Worm (Caenorhabditis elegans) whole organism, young adult: ENCODE results near the gene C05D11.5.

Experiments used
- B0019.2 ChIP-seq: fragments of 200-800 bp; sonication (Bioruptor generic); conservative IDR thresholded peaks from 2 replicates; pipeline ENCODE4 v1.3.6; 2022; ENCODE audit warnings: missing genetic modification reagents, missing genetic modification characterization, missing compliant biosample characterization
- B0336.3 ChIP-seq: fragments of 200-800 bp; sonication (Bioruptor generic); IDR thresholded peaks from 2 replicates; pipeline ENCODE4 v1.3.6; 2022; ENCODE audit warnings: missing genetic modification characterization, missing compliant biosample characterization
- F49E8.2 ChIP-seq: sonication (generic microtip); optimal IDR thresholded peaks from 3 replicates; lab custom pipeline; 2017; ENCODE audit warnings: missing genetic modification characterization, mild to moderate bottlenecking, missing compliant biosample characterization, antibody characterized with exemption, moderate library complexity; ENCODE audit not compliant: insufficient read depth
- K12H6.12 ChIP-seq: fragments of 200-800 bp; sonication (Bioruptor generic); optimal IDR thresholded peaks from 2 replicates; lab custom pipeline; 2018; ENCODE audit warnings: mild to moderate bottlenecking, missing genetic modification characterization, missing compliant biosample characterization
- T07F8.4 ChIP-seq: sonication (generic microtip); optimal IDR thresholded peaks from 2 replicates; lab custom pipeline; 2016; ENCODE audit warnings: mild to moderate bottlenecking, missing genetic modification characterization, moderate library complexity, missing compliant biosample characterization
- Y53G8AR.9 ChIP-seq: fragments of 200-800 bp; sonication (Bioruptor generic); conservative IDR thresholded peaks from 2 replicates; pipeline ENCODE4 v1.3.6; 2022; ENCODE audit warnings: missing genetic modification reagents, missing genetic modification characterization, missing compliant biosample characterization
- ama-1 ChIP-seq, 3 experiments: fragments of 150-350 bp in 1 of 3; sonication (generic microtip) in 2 of 3; optimal IDR thresholded peaks; 2 replicates each; lab custom pipeline; 2014 to 2018; ENCODE audit warnings: missing biosample characterization in 2 of 3, missing genetic modification characterization in 2 of 3, missing genetic modification reagents in 2 of 3
- athp-1 ChIP-seq: sonication (generic microtip); optimal IDR thresholded peaks from 2 replicates; lab custom pipeline; 2017; ENCODE audit warnings: mild to moderate bottlenecking, missing genetic modification characterization, missing compliant biosample characterization
- attf-3 ChIP-seq: fragments of 200-800 bp; sonication (Bioruptor generic); conservative IDR thresholded peaks from 2 replicates; pipeline ENCODE4 v1.3.6; 2022; ENCODE audit warnings: missing genetic modification reagents, missing genetic modification characterization, missing compliant biosample characterization
- attf-6 ChIP-seq: fragments of 200-800 bp; sonication (Bioruptor generic); IDR thresholded peaks from 2 replicates; pipeline ENCODE4 v1.3.6; 2022; ENCODE audit warnings: missing genetic modification reagents, missing genetic modification characterization, missing compliant biosample characterization
- bed-1 ChIP-seq: fragments of 200-800 bp; sonication (Bioruptor generic); IDR thresholded peaks from 2 replicates; pipeline ENCODE4 v1.3.6; 2022; ENCODE audit warnings: missing genetic modification reagents, missing genetic modification characterization, missing compliant biosample characterization
- bed-2 ChIP-seq: fragments of 200-800 bp; sonication (Bioruptor generic); IDR thresholded peaks from 2 replicates; pipeline ENCODE4 v1.3.6; 2022; ENCODE audit warnings: missing genetic modification reagents, missing genetic modification characterization, missing compliant biosample characterization
- cebp-1 ChIP-seq, 2 experiments: fragments of 200-800 bp in 1 of 2; sonication (Bioruptor generic) in 1 of 2; sonication (generic microtip) in 1 of 2; IDR thresholded peaks in 1 of 2; optimal IDR thresholded peaks in 1 of 2; 2 replicates each; pipeline versions ENCODE4 v1.3.6 to Lab custom; 2017 to 2022; ENCODE audit warnings: missing compliant biosample characterization in 2 of 2, missing genetic modification characterization in 2 of 2, mild to moderate bottlenecking in 1 of 2, missing genetic modification reagents in 1 of 2, moderate library complexity in 1 of 2
- ceh-27 ChIP-seq: fragments of 200-800 bp; sonication (Bioruptor generic); optimal IDR thresholded peaks from 2 replicates; lab custom pipeline; 2018; ENCODE audit warnings: mild to moderate bottlenecking, missing genetic modification characterization, moderate library complexity, missing compliant biosample characterization
- ceh-40 ChIP-seq: fragments of 200-800 bp; sonication (Bioruptor generic); IDR thresholded peaks from 2 replicates; pipeline ENCODE4 v1.3.6; 2022; ENCODE audit warnings: missing genetic modification characterization, missing compliant biosample characterization
- ceh-91 ChIP-seq: fragments of 200-800 bp; sonication (Bioruptor generic); IDR thresholded peaks from 2 replicates; pipeline ENCODE4 v1.3.6; 2022; ENCODE audit warnings: missing genetic modification reagents, missing genetic modification characterization, missing compliant biosample characterization
- die-1 ChIP-seq: sonication (generic microtip); optimal IDR thresholded peaks from 2 replicates; lab custom pipeline; 2016; ENCODE audit warnings: missing genotype, mild to moderate bottlenecking, missing genetic modification characterization, missing compliant biosample characterization
- efl-1 ChIP-seq: fragments of 150-350 bp; optimal IDR thresholded peaks from 2 replicates; lab custom pipeline; 2014; ENCODE audit warnings: missing biosample characterization, missing genetic modification reagents, missing genetic modification characterization
- egrh-3 ChIP-seq: fragments of 200-800 bp; sonication (Bioruptor generic); IDR thresholded peaks from 2 replicates; pipeline ENCODE4 v1.3.6; 2022; ENCODE audit warnings: missing genetic modification reagents, missing genetic modification characterization, missing compliant biosample characterization
- hlh-12 ChIP-seq: sonication (generic microtip); optimal IDR thresholded peaks from 2 replicates; lab custom pipeline; 2016; ENCODE audit warnings: missing genetic modification characterization, missing compliant biosample characterization
- let-607 ChIP-seq, 2 experiments: fragments of 200-800 bp in 1 of 2; sonication (Bioruptor generic) in 1 of 2; sonication (generic microtip) in 1 of 2; optimal IDR thresholded peaks; 2 replicates each; lab custom pipeline; 2016 to 2018; ENCODE audit warnings: mild to moderate bottlenecking in 2 of 2, missing compliant biosample characterization in 2 of 2, missing genetic modification characterization in 2 of 2, moderate library complexity in 2 of 2, missing genotype in 1 of 2
- lin-26 ChIP-seq: fragments of 200-800 bp; sonication (Bioruptor generic); IDR thresholded peaks from 2 replicates; pipeline ENCODE4 v1.3.6; 2022; ENCODE audit warnings: missing genetic modification reagents, missing genetic modification characterization, missing compliant biosample characterization
- lin-35 ChIP-seq, 3 experiments: fragments of 150-350 bp in 2 of 3; sonication (generic microtip) in 1 of 3; optimal IDR thresholded peaks; 2 replicates each; lab custom pipeline; 2014 to 2018; ENCODE audit warnings: missing biosample characterization in 3 of 3, missing genetic modification characterization in 3 of 3, missing genetic modification reagents in 3 of 3
- lin-40 ChIP-seq: sonication (generic microtip); optimal IDR thresholded peaks from 2 replicates; lab custom pipeline; 2016; ENCODE audit warnings: missing genetic modification characterization, mild to moderate bottlenecking, missing compliant biosample characterization, missing genotype, missing genetic modification reagents
- lin-54 ChIP-seq: fragments of 200-800 bp; sonication (Bioruptor generic); optimal IDR thresholded peaks from 2 replicates; lab custom pipeline; 2018; ENCODE audit warnings: mild to moderate bottlenecking, missing genetic modification characterization, missing compliant biosample characterization
- lsy-27 ChIP-seq: sonication (generic microtip); optimal IDR thresholded peaks from 2 replicates; lab custom pipeline; 2017; ENCODE audit warnings: missing genetic modification characterization, mild to moderate bottlenecking, missing compliant biosample characterization, antibody characterized with exemption, missing genotype, borderline replicate concordance; ENCODE audit not compliant: insufficient read depth
- madf-3 ChIP-seq: fragments of 200-800 bp; sonication (Bioruptor generic); IDR thresholded peaks from 2 replicates; pipeline ENCODE4 v1.3.6; 2022; ENCODE audit warnings: missing genetic modification reagents, missing genetic modification characterization, missing compliant biosample characterization
- madf-8 ChIP-seq: fragments of 200-800 bp; sonication (Bioruptor generic); conservative IDR thresholded peaks from 2 replicates; pipeline ENCODE4 v1.3.6; 2022; ENCODE audit warnings: missing genetic modification reagents, missing genetic modification characterization, missing compliant biosample characterization
- mcd-1 ChIP-seq: fragments of 200-800 bp; sonication (Bioruptor generic); IDR thresholded peaks from 2 replicates; pipeline ENCODE4 v1.3.6; 2022; ENCODE audit warnings: missing genetic modification reagents, missing genetic modification characterization, missing compliant biosample characterization
- mes-4 ChIP-seq: sonication (generic microtip); optimal IDR thresholded peaks from 2 replicates; lab custom pipeline; 2016; ENCODE audit warnings: missing genotype, missing genetic modification characterization, missing compliant biosample characterization
- nhr-120 ChIP-seq: fragments of 200-800 bp; sonication (Bioruptor generic); IDR thresholded peaks from 2 replicates; pipeline ENCODE4 v1.3.6; 2022; ENCODE audit warnings: missing genetic modification characterization, missing compliant biosample characterization
- nhr-179 ChIP-seq: sonication (generic microtip); optimal IDR thresholded peaks from 2 replicates; lab custom pipeline; 2016; ENCODE audit warnings: mild to moderate bottlenecking, missing genetic modification characterization, missing compliant biosample characterization
- nhr-80 ChIP-seq: sonication (generic microtip); optimal IDR thresholded peaks from 2 replicates; lab custom pipeline; 2016; ENCODE audit warnings: missing genetic modification characterization, missing compliant biosample characterization
- nhr-90 ChIP-seq: sonication (generic microtip); optimal IDR thresholded peaks from 2 replicates; lab custom pipeline; 2016; ENCODE audit warnings: missing genotype, mild to moderate bottlenecking, missing genetic modification characterization, missing compliant biosample characterization
- pbrm-1 ChIP-seq: fragments of 200-800 bp; sonication (Bioruptor generic); IDR thresholded peaks from 2 replicates; pipeline ENCODE4 v1.3.6; 2022; ENCODE audit warnings: missing genetic modification reagents, missing genetic modification characterization, missing compliant biosample characterization
- snpc-1.1 ChIP-seq: sonication (generic microtip); optimal IDR thresholded peaks from 2 replicates; lab custom pipeline; 2017; ENCODE audit warnings: missing genetic modification characterization, mild to moderate bottlenecking, missing compliant biosample characterization, antibody characterized with exemption, moderate library complexity, missing genotype, missing genetic modification reagents; ENCODE audit not compliant: insufficient read depth
- snpc-3.4 ChIP-seq: sonication (generic microtip); optimal IDR thresholded peaks from 2 replicates; lab custom pipeline; 2017; ENCODE audit warnings: missing genetic modification characterization, mild to moderate bottlenecking, missing compliant biosample characterization, antibody characterized with exemption, moderate library complexity, missing genotype, missing genetic modification reagents
- snpc-4 ChIP-seq, 5 experiments: fragments of 150-350 bp in 1 of 5; sonication (generic microtip) in 4 of 5; optimal IDR thresholded peaks; 2 replicates each; lab custom pipeline; 2014 to 2018; ENCODE audit warnings: missing genetic modification characterization in 5 of 5, missing biosample characterization in 3 of 5, antibody characterized with exemption in 2 of 5, mild to moderate bottlenecking in 2 of 5, missing compliant biosample characterization in 2 of 5, missing genotype in 2 of 5, moderate library complexity in 2 of 5, missing genetic modification reagents in 1 of 5
- tbp1 ChIP-seq: fragments of 200-800 bp; sonication (Bioruptor generic); optimal IDR thresholded peaks from 2 replicates; lab custom pipeline; 2018; ENCODE audit warnings: mild to moderate bottlenecking, missing genetic modification characterization, missing compliant biosample characterization
- zim-3 ChIP-seq: sonication (generic microtip); optimal IDR thresholded peaks from 2 replicates; lab custom pipeline; 2017; ENCODE audit warnings: mild to moderate bottlenecking, missing genetic modification characterization, moderate library complexity, missing compliant biosample characterization
- ztf-22 ChIP-seq: fragments of 200-800 bp; sonication (Bioruptor generic); optimal IDR thresholded peaks from 2 replicates; lab custom pipeline; 2018; ENCODE audit warnings: mild to moderate bottlenecking, missing genetic modification characterization, moderate library complexity, missing compliant biosample characterization

The C05D11.5 gene

ce11 chrIII:6411914-6412313 lies at the start of gene C05D11.5:
Gene C05D11.5, minus strand, starts transcription at chrIII:6412014.
- TF ChIP-seq die-1 (no peak), madf-3 (GFP tag; lab: Robert Waterston, UW) (no peak), madf-8 (GFP tag; lab: Robert Waterston, UW) (no peak), B0019.2 (no peak), nhr-80 (no peak), K12H6.12 (tag; lab: Kevin White, UChicago) (no peak)
- TF ChIP-seq, all 124 proteins: peak for 0

ce11 chrIII:6459820-6460219 lies 48.0 kb upstream of the C05D11.5 start, which contains the start of gene algn-1:
Gene algn-1, plus strand, starts transcription at chrIII:6460120.
- TF ChIP-seq snpc-4 (GFP tag; optimal IDR thresholded peaks at IDR 0.05; lab: Kevin White, UChicago): no peak
- TF ChIP-seq snpc-4 (tag; optimal IDR thresholded peaks at IDR 0.05; lab: Kevin White, UChicago): no peak
- TF ChIP-seq madf-3 (GFP tag; lab: Robert Waterston, UW): no peak
- TF ChIP-seq B0336.3 (GFP tag; lab: Robert Waterston, UW): no peak
- TF ChIP-seq lin-26: no peak
- no peak for TF ChIP-seq pbrm-1
- TF ChIP-seq snpc-1.1: no peak
- TF ChIP-seq egrh-3: no peak
- no peak for TF ChIP-seq B0019.2
- no peak for TF ChIP-seq ceh-40
- TF ChIP-seq, all 124 proteins: peak for 0

- TF ChIP-seq ama-1 (optimal IDR thresholded peaks at IDR 0.05; lab: Kevin White, UChicago): no peak
- TF ChIP-seq ama-1 (GFP tag; optimal IDR thresholded peaks at IDR 0.05; lab: Kevin White, UChicago): no peak
- TF ChIP-seq ztf-22: no peak
- TF ChIP-seq mes-4 (tag; lab: Kevin White, UChicago): no peak
- TF ChIP-seq lsy-27 (tag; lab: Kevin White, UChicago): no peak
- no peak for TF ChIP-seq ceh-91 (GFP tag; lab: Robert Waterston, UW)
- no peak for TF ChIP-seq lin-54 (GFP tag; lab: Kevin White, UChicago)
- no peak for TF ChIP-seq bed-1
- TF ChIP-seq zim-3: no peak
- no peak for TF ChIP-seq snpc-3.4
- TF ChIP-seq T07F8.4 (tag; lab: Kevin White, UChicago): no peak
- TF ChIP-seq let-607 (tag; optimal IDR thresholded peaks at IDR 0.05; lab: Kevin White, UChicago): no peak
- no peak for TF ChIP-seq B0019.2
- no peak for TF ChIP-seq K12H6.12 (tag; lab: Kevin White, UChicago)
- TF ChIP-seq lin-40: no peak
- no peak for TF ChIP-seq nhr-179
- no peak for TF ChIP-seq hlh-12
Measured at ce11 chrIII:6454183-6454582, 42.4 kb upstream of the C05D11.5 start, which contains the start of gene jhdm-1. Gene jhdm-1, plus strand, starts transcription at chrIII:6454483.

ce11 chrIII:6453665-6454064 lies 41.9 kb upstream of the C05D11.5 start:
- TF ChIP-seq lin-35 (GFP tag; optimal IDR thresholded peaks at IDR 0.05; lab: Kevin White, UChicago) (peak in 1 of 3 experiments; percentile 86), attf-6 (peak; percentile 21; the same call in 1 of the 2 replicates), lin-54 (GFP tag; lab: Kevin White, UChicago) (peak; percentile 70), Y53G8AR.9 (GFP tag; lab: Robert Waterston, UW) (peak; percentile 55; the same call in 1 of the 2 replicates), efl-1 (GFP tag; lab: Kevin White, UChicago) (peak; percentile 46), tbp1 (peak; percentile 66), nhr-120 (GFP tag; lab: Robert Waterston, UW) (no peak), cebp-1 (GFP tag; IDR thresholded peaks at IDR 0.05; lab: Robert Waterston, UW) (no peak), cebp-1 (tag; optimal IDR thresholded peaks at IDR 0.05; lab: Kevin White, UChicago) (peak; percentile 81), F49E8.2 (tag; lab: Kevin White, UChicago) (peak; percentile 42), bed-2 (no peak), snpc-4 (GFP tag; optimal IDR thresholded peaks at IDR 0.05; lab: Kevin White, UChicago) (peak; percentile 48), snpc-4 (tag; optimal IDR thresholded peaks at IDR 0.05; lab: Kevin White, UChicago) (peak; percentile 14 to 62 (median 31)), athp-1 (tag; lab: Kevin White, UChicago) (no peak), K12H6.12 (tag; lab: Kevin White, UChicago) (peak; percentile 38), ceh-27 (peak; percentile 63), hlh-12 (no peak), nhr-90 (tag; lab: Kevin White, UChicago) (peak; percentile 37), attf-3 (GFP tag; lab: Robert Waterston, UW) (0 out of 2 replicates have a peak, but pooled peaks have one; percentile 26), mcd-1 (GFP tag; lab: Robert Waterston, UW) (peak; percentile 77), lin-26 (peak; percentile 17; the same call in 1 of the 2 replicates)
